Worm (Caenorhabditis elegans): ENCODE results near the gene C05C8.5.

DNA sequence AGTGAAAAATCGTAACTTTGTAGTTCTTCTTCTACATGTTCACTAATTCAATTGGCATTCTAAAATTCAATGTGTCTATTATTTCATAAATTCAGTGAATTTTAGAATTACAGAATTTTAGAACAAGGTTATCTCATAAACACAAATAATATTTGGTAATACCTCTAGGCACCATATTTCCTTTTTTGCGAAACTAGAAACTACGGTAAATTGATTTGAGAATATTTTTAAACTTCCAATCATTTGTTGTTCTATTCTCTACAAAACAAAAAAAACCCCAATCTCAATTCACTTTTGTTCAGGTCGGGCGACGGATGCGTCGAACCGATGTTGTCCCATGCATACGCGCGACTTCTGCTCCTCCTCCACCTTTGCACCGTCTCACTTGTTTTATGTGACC is 34.7 kb downstream of the C05C8.5 start, which contains the start of gene F09G2.1:
- TF ChIP-seq ets-4 (GFP tag; optimal IDR thresholded peaks at IDR 0.05) (no peak), cebp-1 (GFP tag; IDR thresholded peaks at IDR 0.05) (no peak), cebp-1 (tag; optimal IDR thresholded peaks at IDR 0.05) (no peak), nhr-90 (tag; optimal IDR thresholded peaks at IDR 0.05) (no peak), xnd-1 (tag; optimal IDR thresholded peaks at IDR 0.05) (no peak), F23B12.7 (tag; optimal IDR thresholded peaks at IDR 0.05; ENCODE audit: insufficient read depth) (no peak), unc-62 (GFP tag; optimal IDR thresholded peaks at IDR 0.05) (no peak), hrde-1 (tag; optimal IDR thresholded peaks at IDR 0.05; ENCODE audit: borderline replicate concordance) (no peak), ceh-40 (GFP tag; IDR thresholded peaks at IDR 0.05) (no peak), rec-8 (tag; optimal IDR thresholded peaks at IDR 0.05) (no peak), bed-1 (GFP tag; IDR thresholded peaks at IDR 0.05) (no peak), pha-4 (tag; optimal IDR thresholded peaks at IDR 0.05) (no peak)

All from whole organism, young adult.